Fruit fly (Drosophila melanogaster) whole organism, embryonic: ENCODE data around the gene Slip1.

Source experiments
- Bdp1 ChIP-seq: fragments of 200-800 bp; sonication (Bioruptor generic); optimal IDR thresholded peaks from 3 replicates; lab custom pipeline; 2016; ENCODE audit warnings: missing biosample characterization, missing genetic modification characterization
- CG1024 ChIP-seq: fragments of 200-800 bp; sonication (Bioruptor generic); IDR thresholded peaks from 2 replicates; pipeline ENCODE4 v1.3.6; 2022; ENCODE audit warnings: missing biosample characterization, missing genetic modification characterization
- CG11085 ChIP-seq: fragments of 200-800 bp; sonication (Bioruptor generic); IDR thresholded peaks from 2 replicates; pipeline ENCODE4 v1.3.6; 2022; ENCODE audit warnings: missing biosample characterization, missing genetic modification characterization
- CG11560 ChIP-seq: fragments of 200-800 bp; sonication (Bioruptor generic); IDR thresholded peaks from 3 replicates; pipeline ENCODE4 v1.3.6; 2022; ENCODE audit warnings: missing biosample characterization, missing genetic modification characterization
- CG12299 ChIP-seq: fragments of 200-800 bp; sonication (Bioruptor generic); optimal IDR thresholded peaks from 2 replicates; lab custom pipeline; 2018; ENCODE audit warnings: missing biosample characterization, mild to moderate bottlenecking, missing genetic modification characterization
- CG1233 ChIP-seq: fragments of 200-800 bp; sonication (Bioruptor generic); optimal IDR thresholded peaks from 4 replicates; lab custom pipeline; 2018; ENCODE audit warnings: missing biosample characterization, mild to moderate bottlenecking, missing genetic modification characterization
- CG13287 ChIP-seq: fragments of 200-800 bp; sonication (Bioruptor generic); IDR thresholded peaks from 2 replicates; pipeline ENCODE4 v1.3.6; 2022; ENCODE audit warnings: missing biosample characterization, missing genetic modification characterization; ENCODE audit not compliant: partially characterized antibody
- CG14710 ChIP-seq: fragments of 200-800 bp; sonication (Bioruptor generic); optimal IDR thresholded peaks from 3 replicates; lab custom pipeline; 2019; ENCODE audit warnings: missing biosample characterization, mild to moderate bottlenecking, missing genetic modification characterization, moderate library complexity
- CG1647 ChIP-seq: fragments of 200-800 bp; sonication (Bioruptor generic); optimal IDR thresholded peaks from 3 replicates; lab custom pipeline; 2016; ENCODE audit warnings: missing biosample characterization, missing genetic modification characterization
- CG16863 ChIP-seq: fragments of 200-800 bp; sonication (Bioruptor generic); optimal IDR thresholded peaks from 3 replicates; lab custom pipeline; 2016; ENCODE audit warnings: missing biosample characterization, missing genetic modification characterization
- CG17568 ChIP-seq: fragments of 200-800 bp; sonication (Bioruptor generic); optimal IDR thresholded peaks from 2 replicates; lab custom pipeline; 2018; ENCODE audit warnings: missing biosample characterization, mild to moderate bottlenecking, missing genetic modification characterization, moderate library complexity
- CG17612 ChIP-seq: fragments of 200-800 bp; sonication (Bioruptor generic); IDR thresholded peaks from 2 replicates; pipeline ENCODE4 v1.3.6; 2022; ENCODE audit warnings: missing biosample characterization, missing genetic modification characterization
- CG2199 ChIP-seq: fragments of 200-800 bp; sonication (Bioruptor generic); IDR thresholded peaks from 3 replicates; pipeline ENCODE4 v1.3.6; 2022; ENCODE audit warnings: missing biosample characterization, missing genetic modification characterization
- CG2202 ChIP-seq: fragments of 200-800 bp; sonication (Bioruptor generic); optimal IDR thresholded peaks from 2 replicates; lab custom pipeline; 2018; ENCODE audit warnings: missing biosample characterization, mild to moderate bottlenecking, missing genetic modification characterization
- CG32767 ChIP-seq: fragments of 200-800 bp; sonication (Bioruptor generic); IDR thresholded peaks from 2 replicates; pipeline ENCODE4 v1.3.6; 2022; ENCODE audit warnings: missing biosample characterization, missing genetic modification characterization
- CG3407 ChIP-seq: fragments of 200-800 bp; sonication (Bioruptor generic); optimal IDR thresholded peaks from 2 replicates; lab custom pipeline; 2018; ENCODE audit warnings: missing biosample characterization, mild to moderate bottlenecking, missing genetic modification characterization
- CG3838 ChIP-seq: fragments of 200-800 bp; sonication (Bioruptor generic); optimal IDR thresholded peaks from 3 replicates; lab custom pipeline; 2016; ENCODE audit warnings: missing biosample characterization, missing genetic modification characterization
- CG9797 ChIP-seq: fragments of 200-800 bp; sonication (Bioruptor generic); optimal IDR thresholded peaks from 3 replicates; lab custom pipeline; 2018; ENCODE audit warnings: missing biosample characterization, mild to moderate bottlenecking, missing genetic modification characterization
- D19A ChIP-seq: fragments of 200-800 bp; optimal IDR thresholded peaks from 3 replicates; lab custom pipeline; 2019; ENCODE audit warnings: missing biosample characterization, mild to moderate bottlenecking, missing genetic modification characterization, moderate library complexity
- Dad ChIP-seq: fragments of 200-800 bp; sonication (Bioruptor generic); optimal IDR thresholded peaks from 3 replicates; lab custom pipeline; 2016; ENCODE audit warnings: missing biosample characterization, missing genetic modification characterization
- E2f1 ChIP-seq: fragments of 200-800 bp; sonication (Bioruptor generic); IDR thresholded peaks from 2 replicates; pipeline ENCODE4 v1.3.6; 2022; ENCODE audit warnings: missing biosample characterization, missing genetic modification characterization
- ERR ChIP-seq: fragments of 200-800 bp; sonication (Bioruptor generic); optimal IDR thresholded peaks from 2 replicates; lab custom pipeline; 2016; ENCODE audit warnings: missing biosample characterization, missing genetic modification characterization
- HmgD ChIP-seq: fragments of 200-800 bp; sonication (Bioruptor generic); optimal IDR thresholded peaks from 3 replicates; lab custom pipeline; 2016; ENCODE audit warnings: missing biosample characterization, missing genetic modification characterization
- HmgZ ChIP-seq: fragments of 200-800 bp; sonication (Bioruptor generic); optimal IDR thresholded peaks from 2 replicates; lab custom pipeline; 2018; ENCODE audit warnings: missing biosample characterization, mild to moderate bottlenecking, missing genetic modification characterization
- Hmr ChIP-seq: fragments of 200-800 bp; sonication (Bioruptor generic); optimal IDR thresholded peaks from 3 replicates; lab custom pipeline; 2017; ENCODE audit warnings: mild to moderate bottlenecking, missing biosample characterization, missing genetic modification reagents, missing genetic modification characterization
- MBD-R2 ChIP-seq: fragments of 200-800 bp; sonication (Bioruptor generic); IDR thresholded peaks from 2 replicates; pipeline ENCODE4 v1.3.6; 2022; ENCODE audit warnings: missing biosample characterization, missing genetic modification characterization
- Mrtf ChIP-seq: fragments of 200-800 bp; sonication (Bioruptor generic); IDR thresholded peaks from 3 replicates; pipeline ENCODE4 v1.3.6; 2022; ENCODE audit warnings: missing biosample characterization, missing genetic modification characterization
- NC2β ChIP-seq: fragments of 200-800 bp; sonication (Bioruptor generic); optimal IDR thresholded peaks from 2 replicates; lab custom pipeline; 2016; ENCODE audit warnings: missing biosample characterization, missing genetic modification characterization
- Neu2 ChIP-seq: fragments of 200-800 bp; sonication (Bioruptor generic); optimal IDR thresholded peaks from 3 replicates; lab custom pipeline; 2016; ENCODE audit warnings: missing biosample characterization, missing genetic modification characterization, borderline replicate concordance
- PHDP ChIP-seq: fragments of 200-800 bp; sonication (Bioruptor generic); optimal IDR thresholded peaks from 3 replicates; lab custom pipeline; 2018; ENCODE audit warnings: missing biosample characterization, mild to moderate bottlenecking, missing genetic modification characterization, moderate library complexity
- Taf1 ChIP-seq: fragments of 200-800 bp; sonication (Bioruptor generic); IDR thresholded peaks from 2 replicates; pipeline ENCODE4 v1.3.6; 2022; ENCODE audit warnings: missing biosample characterization, missing genetic modification characterization
- ap ChIP-seq: fragments of 200-800 bp; sonication (Bioruptor generic); IDR thresholded peaks from 2 replicates; pipeline ENCODE4 v1.3.6; 2022; ENCODE audit warnings: missing biosample characterization, missing genetic modification characterization
- bigmax ChIP-seq: fragments of 200-800 bp; sonication (Bioruptor generic); optimal IDR thresholded peaks from 2 replicates; lab custom pipeline; 2018; ENCODE audit warnings: missing biosample characterization, mild to moderate bottlenecking, missing genetic modification characterization
- dmrt11E ChIP-seq: fragments of 200-800 bp; sonication (Bioruptor generic); optimal IDR thresholded peaks from 3 replicates; lab custom pipeline; 2018; ENCODE audit warnings: missing biosample characterization, mild to moderate bottlenecking, missing genetic modification characterization, moderate library complexity
- fu2 ChIP-seq: fragments of 200-800 bp; sonication (Bioruptor generic); optimal IDR thresholded peaks from 2 replicates; lab custom pipeline; 2016; ENCODE audit warnings: missing biosample characterization, missing genetic modification characterization
- gem ChIP-seq: fragments of 200-800 bp; sonication (Bioruptor generic); optimal IDR thresholded peaks from 2 replicates; lab custom pipeline; 2019; ENCODE audit warnings: missing biosample characterization, mild to moderate bottlenecking, missing genetic modification characterization, moderate library complexity
- grau ChIP-seq: fragments of 200-800 bp; optimal IDR thresholded peaks from 3 replicates; lab custom pipeline; 2019; ENCODE audit warnings: missing biosample characterization, mild to moderate bottlenecking, missing genetic modification characterization, moderate library complexity
- hbn ChIP-seq: fragments of 200-800 bp; sonication (Bioruptor generic); IDR thresholded peaks from 2 replicates; pipeline ENCODE4 v1.3.6; 2022; ENCODE audit warnings: missing biosample characterization, missing genetic modification characterization; ENCODE audit not compliant: partially characterized antibody
- mirr ChIP-seq: fragments of 200-800 bp; sonication (Bioruptor generic); optimal IDR thresholded peaks from 3 replicates; lab custom pipeline; 2018; ENCODE audit warnings: missing biosample characterization, mild to moderate bottlenecking, missing genetic modification characterization
- nom ChIP-seq: fragments of 200-800 bp; sonication (Bioruptor generic); optimal IDR thresholded peaks from 2 replicates; lab custom pipeline; 2017; ENCODE audit warnings: missing biosample characterization, missing genetic modification characterization, mild to moderate bottlenecking, moderate library complexity, missing genetic modification reagents
- pzg ChIP-seq: fragments of 200-800 bp; sonication (Bioruptor generic); optimal IDR thresholded peaks from 3 replicates; lab custom pipeline; 2018; ENCODE audit warnings: missing biosample characterization, mild to moderate bottlenecking, missing genetic modification characterization, moderate library complexity
- sr ChIP-seq: fragments of 200-800 bp; sonication (Bioruptor generic); IDR thresholded peaks from 3 replicates; pipeline ENCODE4 v1.3.6; 2022; ENCODE audit warnings: missing biosample characterization, missing genetic modification characterization
- tio ChIP-seq: fragments of 200-800 bp; sonication (Bioruptor generic); optimal IDR thresholded peaks from 2 replicates; lab custom pipeline; 2017; ENCODE audit warnings: missing biosample characterization, missing genetic modification characterization, inconsistent platforms
- trh ChIP-seq: fragments of 200-800 bp; sonication (Bioruptor generic); optimal IDR thresholded peaks from 2 replicates; lab custom pipeline; 2016; ENCODE audit warnings: missing biosample characterization, missing genetic modification characterization
- unc-4 ChIP-seq: fragments of 200-800 bp; sonication (Bioruptor generic); IDR thresholded peaks from 2 replicates; pipeline ENCODE4 v1.3.6; 2022; ENCODE audit warnings: missing biosample characterization, missing genetic modification characterization; ENCODE audit not compliant: partially characterized antibody
- unpg ChIP-seq: fragments of 200-800 bp; sonication (Bioruptor generic); optimal IDR thresholded peaks from 3 replicates; lab custom pipeline; 2018; ENCODE audit warnings: missing biosample characterization, mild to moderate bottlenecking, missing genetic modification characterization, moderate library complexity
- usp ChIP-seq: fragments of >200 bp; optimal IDR thresholded peaks from 2 replicates; lab custom pipeline; 2017; ENCODE audit warnings: missing biosample characterization, missing genetic modification characterization

The Slip1 gene

DNA sequence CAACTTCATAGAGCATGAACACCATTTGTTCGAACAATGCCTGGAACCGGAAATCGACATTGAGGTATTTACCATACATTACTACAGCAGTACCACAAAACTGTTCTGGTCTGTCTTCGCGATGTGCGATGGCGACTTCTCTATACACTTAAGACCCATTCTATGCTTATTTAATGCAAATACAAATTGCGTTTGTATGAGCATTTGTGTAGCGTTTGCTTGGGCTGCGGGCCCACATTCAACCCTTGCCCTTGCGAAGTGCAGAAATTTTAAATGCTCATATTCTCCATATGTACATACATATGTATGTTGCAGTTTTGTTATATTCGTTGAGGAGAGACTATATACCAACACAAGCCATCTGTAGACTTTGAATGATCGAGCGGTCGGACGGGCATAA is 856 bp downstream of the Slip1 start:
- TF ChIP-seq hbn (GFP tag; lab: Robert Waterston, UW) = no peak
- TF ChIP-seq Neu2 (GFP tag; lab: Kevin White, UChicago) = no peak
- no peak for TF ChIP-seq ap (GFP tag; lab: Robert Waterston, UW)
- TF ChIP-seq Hmr (GFP tag; lab: Kevin White, UChicago) = no peak
- no peak for TF ChIP-seq HmgD (GFP tag; lab: Kevin White, UChicago)
- peak; percentile 72 for TF ChIP-seq D19A (tag; lab: Kevin White, UChicago)
- no peak for TF ChIP-seq bigmax (GFP tag; lab: Kevin White, UChicago)
- no peak for TF ChIP-seq PHDP (tag; lab: Kevin White, UChicago)
- TF ChIP-seq tio (GFP tag; lab: Kevin White, UChicago) = no peak
- TF ChIP-seq CG2199 (GFP tag; lab: Robert Waterston, UW) = 0 out of 3 replicates have a peak, but pooled peaks have one; percentile 51
- TF ChIP-seq, all 482 proteins: peak for 2

DNA sequence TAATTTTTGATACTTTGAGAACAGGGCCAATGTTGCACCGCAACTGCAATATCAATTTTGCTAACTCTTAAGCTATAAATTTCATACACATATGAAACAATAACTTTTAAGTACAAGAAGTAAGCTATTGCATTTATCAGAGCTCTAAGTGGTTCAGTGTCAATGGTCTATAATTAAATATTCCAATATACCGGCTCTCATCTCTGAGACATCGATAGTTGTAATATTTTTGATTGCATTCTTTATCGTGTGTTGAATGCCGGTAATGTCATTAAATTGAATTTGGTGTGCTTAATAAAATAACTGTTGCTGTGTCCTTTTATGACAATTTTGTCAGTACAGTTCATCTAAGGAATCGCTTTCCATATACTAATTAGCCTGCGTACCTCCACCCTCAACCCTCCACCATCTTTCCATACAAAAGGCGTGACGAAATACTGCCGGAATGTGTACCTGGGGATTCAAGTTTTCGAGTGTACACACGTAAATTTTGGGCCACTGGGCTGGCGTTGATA is 7.5 kb downstream of the Slip1 start, which contains the start of gene CG11360:
TSS of gene CG11360 (plus strand) at position 238 of the 515 bp plus-strand sequence.
- TF ChIP-seq CG12299 (tag; lab: Kevin White, UChicago) = no peak
- peak; percentile 90 for TF ChIP-seq CG32767
- no peak for TF ChIP-seq CG1233
- TF ChIP-seq D19A (tag; lab: Kevin White, UChicago) = peak; percentile 10
- no peak for TF ChIP-seq usp (GFP tag; lab: Kevin White, UChicago)
- no peak for TF ChIP-seq unpg (GFP tag; lab: Kevin White, UChicago)
- TF ChIP-seq CG3407 = no peak
- TF ChIP-seq CG11560 = no peak
- TF ChIP-seq sr (GFP tag; lab: Robert Waterston, UW) = no peak
- TF ChIP-seq CG16863 (GFP tag; lab: Kevin White, UChicago) = no peak
- TF ChIP-seq CG1024 (GFP tag; lab: Robert Waterston, UW) = peak; percentile 98
- TF ChIP-seq CG9797 (GFP tag; lab: Kevin White, UChicago) = no peak
- no peak for TF ChIP-seq Taf1 (GFP tag; lab: Robert Waterston, UW)
- TF ChIP-seq CG2202 = no peak
- peak; percentile 31 for TF ChIP-seq fu2
- no peak for TF ChIP-seq grau (tag; lab: Kevin White, UChicago)
- peak; percentile 32; the same call in 1 of the 2 replicates for TF ChIP-seq CG13287 (GFP tag; lab: Robert Waterston, UW)
- no peak for TF ChIP-seq NC2β (GFP tag; lab: Kevin White, UChicago)
- no peak for TF ChIP-seq Dad
- no peak for TF ChIP-seq Mrtf (GFP tag; lab: Robert Waterston, UW)
- peak; percentile 1 for TF ChIP-seq ERR
- TF ChIP-seq tio (GFP tag; lab: Kevin White, UChicago) = no peak
- TF ChIP-seq nom (GFP tag; lab: Kevin White, UChicago) = peak; percentile 25
- TF ChIP-seq CG14710 (tag; lab: Kevin White, UChicago) = peak; percentile 54
- TF ChIP-seq CG11085 = no peak
- TF ChIP-seq hbn (GFP tag; lab: Robert Waterston, UW) = no peak
- peak; percentile 8 for TF ChIP-seq dmrt11E
- TF ChIP-seq unc-4 (GFP tag; lab: Robert Waterston, UW) = peak; percentile 30; the same call in 1 of the 2 replicates
- no peak for TF ChIP-seq CG17568 (GFP tag; lab: Kevin White, UChicago)
- peak; percentile 73 for TF ChIP-seq pzg (GFP tag; lab: Kevin White, UChicago)
- no peak for TF ChIP-seq CG3838
- no peak for TF ChIP-seq E2f1 (GFP tag; lab: Robert Waterston, UW)
- no peak for TF ChIP-seq CG17612 (GFP tag; lab: Robert Waterston, UW)
- TF ChIP-seq gem (tag; lab: Kevin White, UChicago) = peak; percentile 32
- TF ChIP-seq Neu2 (GFP tag; lab: Kevin White, UChicago) = no peak
- TF ChIP-seq CG1647 = no peak
- no peak for TF ChIP-seq Bdp1 (GFP tag; lab: Kevin White, UChicago)
- no peak for TF ChIP-seq trh
- TF ChIP-seq HmgZ (tag; lab: Kevin White, UChicago) = no peak
- TF ChIP-seq mirr (GFP tag; lab: Kevin White, UChicago) = no peak
- TF ChIP-seq MBD-R2 (GFP tag; lab: Robert Waterston, UW) = peak; percentile 44; the same call in 1 of the 2 replicates
